Worm (Caenorhabditis elegans) whole organism, midembryonic: ENCODE measurements around the gene fbxb-104.
A peak's percentile ranks its signal among the peaks of the same experiment; 100 is the strongest.
"Not testable (repeated sequence)": the region's sequence is repeated elsewhere in the genome, so short reads cannot be mapped to it uniquely, and the experiment has no call there.

Experiments used
- T22C8.4 ChIP-seq: fragments of 200-800 bp; sonication (Bioruptor generic); IDR thresholded peaks from 2 replicates; pipeline ENCODE4 v1.3.6; 2022; ENCODE audit warnings: missing genetic modification characterization, missing compliant biosample characterization
- cog-1 ChIP-seq: sonication (generic microtip); optimal IDR thresholded peaks from 2 replicates; lab custom pipeline; 2016; ENCODE audit warnings: missing genetic modification characterization, missing compliant biosample characterization
- flt-1 ChIP-seq: fragments of 200-800 bp; sonication (Bioruptor generic); IDR thresholded peaks from 2 replicates; pipeline ENCODE4 v1.3.6; 2022; ENCODE audit warnings: missing genetic modification characterization, missing compliant biosample characterization
- klf-2 ChIP-seq: fragments of 200-800 bp; sonication (Bioruptor generic); conservative IDR thresholded peaks from 2 replicates; pipeline ENCODE4 v1.3.6; 2022; ENCODE audit warnings: missing genetic modification reagents, missing genetic modification characterization, missing compliant biosample characterization
- med-1 ChIP-seq: sonication (generic microtip); optimal IDR thresholded peaks from 2 replicates; lab custom pipeline; 2017; ENCODE audit warnings: missing genetic modification characterization, mild to moderate bottlenecking, missing compliant biosample characterization, antibody characterized with exemption, missing genetic modification reagents; ENCODE audit not compliant: insufficient read depth
- ref-1 ChIP-seq: fragments of 200-800 bp; sonication (Bioruptor generic); conservative IDR thresholded peaks from 2 replicates; pipeline ENCODE4 v1.3.6; 2022; ENCODE audit warnings: missing genetic modification reagents, missing genetic modification characterization, missing compliant biosample characterization
- tab-1 ChIP-seq: fragments of 200-800 bp; sonication (Bioruptor generic); IDR thresholded peaks from 2 replicates; pipeline ENCODE4 v1.3.6; 2022; ENCODE audit warnings: missing genetic modification characterization, missing compliant biosample characterization
- ztf-23 ChIP-seq: fragments of 200-800 bp; sonication (Bioruptor generic); IDR thresholded peaks from 2 replicates; pipeline ENCODE4 v1.3.6; 2022; ENCODE audit warnings: missing genetic modification reagents, missing genetic modification characterization, missing compliant biosample characterization
- ztf-29 ChIP-seq: fragments of 200-800 bp; sonication (Bioruptor generic); IDR thresholded peaks from 2 replicates; pipeline ENCODE4 v1.3.6; 2022; ENCODE audit warnings: missing genetic modification reagents, missing genetic modification characterization, missing compliant biosample characterization

Gene fbxb-104

DNA sequence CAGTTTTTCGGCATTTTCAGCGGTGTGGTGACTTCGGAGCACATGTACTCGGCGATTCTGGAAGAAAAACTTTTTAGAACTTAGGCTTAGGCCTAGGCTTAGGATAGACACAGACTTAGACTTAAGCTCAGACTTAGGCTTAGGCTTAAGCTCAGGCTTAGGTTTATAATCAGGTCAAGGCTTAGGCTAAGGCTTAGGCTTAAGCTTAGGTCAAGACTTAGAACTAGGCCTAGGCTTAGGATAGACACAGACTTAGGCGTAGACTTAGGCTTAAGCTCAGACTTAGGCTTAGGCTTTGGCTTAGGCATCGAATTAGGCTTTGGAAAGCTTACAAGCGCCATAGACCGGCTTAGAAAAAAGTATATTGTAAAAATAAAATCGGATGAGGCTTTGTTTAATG lies 535 bp downstream of the fbxb-104 start:
- 0 out of 2 replicates have a peak, but pooled peaks have one; percentile 13 for TF ChIP-seq ztf-29
- no peak for TF ChIP-seq flt-1 (GFP tag; lab: Robert Waterston, UW)
- no peak for TF ChIP-seq med-1

DNA sequence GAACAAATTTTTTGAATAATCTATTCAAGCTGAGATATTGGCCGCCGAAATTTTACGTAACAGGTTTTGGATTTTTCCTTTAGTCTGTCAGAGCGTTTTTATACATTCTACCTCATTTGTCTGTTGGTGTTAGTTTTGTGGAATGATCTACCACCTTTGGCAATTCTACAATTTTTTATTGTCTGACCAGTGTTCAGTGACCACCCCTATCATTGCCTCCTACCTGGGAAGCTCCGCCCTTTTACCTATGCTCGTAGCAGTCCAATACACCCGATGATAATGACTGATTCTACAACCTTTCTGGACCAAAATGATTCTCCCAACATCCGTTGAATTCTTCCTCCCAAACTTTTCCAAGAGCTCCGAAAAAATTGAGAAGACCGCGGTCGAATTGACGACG lies 3.3 kb downstream of the fbxb-104 start, which contains the start of gene sdz-32:
Gene sdz-32, plus strand, starts transcription at position 301 of the 400 bp plus-strand sequence.
- TF ChIP-seq klf-2 (no peak), ztf-23 (GFP tag; lab: Robert Waterston, UW) (no peak), med-1 (no peak), T22C8.4 (GFP tag; lab: Robert Waterston, UW) (no peak)

DNA sequence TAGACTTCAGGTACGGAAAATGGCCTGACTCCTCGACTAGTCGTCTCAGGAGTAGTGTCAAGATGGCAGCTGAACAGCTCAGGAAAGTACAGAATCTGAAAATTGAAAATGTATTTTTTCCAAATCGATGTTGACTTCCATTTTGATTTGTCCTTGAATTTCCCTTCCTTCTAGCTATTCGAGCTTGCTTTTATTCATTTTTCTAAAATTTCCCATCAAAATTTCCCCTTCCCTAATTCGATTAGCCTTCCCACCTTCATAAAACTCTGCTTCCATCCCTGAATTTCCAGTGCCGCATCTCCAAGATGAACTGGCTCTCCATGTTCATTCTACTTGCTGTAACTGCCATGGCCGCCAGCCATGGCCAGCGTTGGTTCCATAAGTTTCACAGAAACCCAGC lies 4.3 kb downstream of the fbxb-104 start, which contains the start of gene Y49F6B.6:
Gene Y49F6B.6, plus strand, starts transcription at position 301 of the 400 bp plus-strand sequence.
- TF ChIP-seq ztf-23 (GFP tag; lab: Robert Waterston, UW), result no peak
- TF ChIP-seq med-1, result no peak
- TF ChIP-seq flt-1 (GFP tag; lab: Robert Waterston, UW), result no peak
- no peak for TF ChIP-seq T22C8.4 (GFP tag; lab: Robert Waterston, UW)
- TF ChIP-seq cog-1 (tag; lab: Kevin White, UChicago), result no peak
- TF ChIP-seq klf-2, result no peak
- TF ChIP-seq ztf-29, result no peak
- no peak for TF ChIP-seq ref-1 (GFP tag; lab: Robert Waterston, UW)
- TF ChIP-seq tab-1 (GFP tag; lab: Robert Waterston, UW), result no peak

DNA sequence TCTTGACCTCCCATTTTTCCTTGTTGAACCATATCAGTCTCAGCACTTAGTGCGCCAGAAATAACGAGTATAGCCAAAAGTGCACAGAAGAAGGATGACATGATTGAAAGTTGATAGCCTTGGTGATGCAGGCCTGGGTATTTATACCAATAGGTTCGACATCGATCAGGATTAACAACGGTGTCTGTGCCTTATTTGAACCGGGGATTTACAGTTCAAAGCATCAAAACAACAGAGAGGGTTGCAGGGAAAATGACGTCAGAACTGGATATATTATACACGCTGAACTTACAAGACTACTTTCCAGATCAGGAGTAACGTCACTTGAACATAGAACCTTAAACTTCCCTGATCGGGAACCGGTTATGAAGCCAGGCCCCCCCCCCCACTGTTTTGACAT lies 4.8 kb downstream of the fbxb-104 start, which contains the start of gene Y49F6B.12:
Gene Y49F6B.12, minus strand, starts transcription at position 101 of the 400 bp plus-strand sequence.
- TF ChIP-seq T22C8.4 (GFP tag; lab: Robert Waterston, UW) (no peak), flt-1 (GFP tag; lab: Robert Waterston, UW) (no peak), med-1 (no peak), tab-1 (GFP tag; lab: Robert Waterston, UW) (no peak), ztf-29 (no peak), ztf-23 (GFP tag; lab: Robert Waterston, UW) (no peak), klf-2 (no peak), ref-1 (GFP tag; lab: Robert Waterston, UW) (no peak), cog-1 (tag; lab: Kevin White, UChicago) (no peak)

DNA sequence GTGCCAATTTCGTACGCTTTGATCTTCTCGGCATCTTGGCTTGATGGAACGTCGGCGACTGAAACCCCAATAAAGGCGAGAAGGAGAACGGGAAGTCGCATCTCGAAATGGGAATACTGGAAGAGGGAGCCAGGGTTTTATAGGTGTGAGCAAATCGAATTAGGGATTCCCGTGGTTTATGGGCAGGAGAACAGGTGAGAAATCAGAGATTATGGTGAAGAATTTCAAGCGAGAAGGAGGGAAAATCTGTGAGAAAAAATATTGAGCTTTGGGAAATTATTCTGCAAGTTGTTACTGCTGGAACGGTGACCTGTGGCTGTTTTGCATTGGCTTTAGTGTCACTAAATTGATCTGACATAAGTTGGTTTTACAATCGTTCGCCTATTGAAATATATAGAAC lies 5.5 kb downstream of the fbxb-104 start, which contains the start of gene Y49F6B.13:
Gene Y49F6B.13, minus strand, starts transcription at position 101 of the 400 bp plus-strand sequence.
- TF ChIP-seq med-1, result no peak
- no peak for TF ChIP-seq ref-1 (GFP tag; lab: Robert Waterston, UW)
- no peak for TF ChIP-seq ztf-29
- no peak for TF ChIP-seq klf-2
- TF ChIP-seq cog-1 (tag; lab: Kevin White, UChicago), result no peak
- TF ChIP-seq flt-1 (GFP tag; lab: Robert Waterston, UW), result no peak
- no peak for TF ChIP-seq ztf-23 (GFP tag; lab: Robert Waterston, UW)
- no peak for TF ChIP-seq T22C8.4 (GFP tag; lab: Robert Waterston, UW)
- no peak for TF ChIP-seq tab-1 (GFP tag; lab: Robert Waterston, UW)

DNA sequence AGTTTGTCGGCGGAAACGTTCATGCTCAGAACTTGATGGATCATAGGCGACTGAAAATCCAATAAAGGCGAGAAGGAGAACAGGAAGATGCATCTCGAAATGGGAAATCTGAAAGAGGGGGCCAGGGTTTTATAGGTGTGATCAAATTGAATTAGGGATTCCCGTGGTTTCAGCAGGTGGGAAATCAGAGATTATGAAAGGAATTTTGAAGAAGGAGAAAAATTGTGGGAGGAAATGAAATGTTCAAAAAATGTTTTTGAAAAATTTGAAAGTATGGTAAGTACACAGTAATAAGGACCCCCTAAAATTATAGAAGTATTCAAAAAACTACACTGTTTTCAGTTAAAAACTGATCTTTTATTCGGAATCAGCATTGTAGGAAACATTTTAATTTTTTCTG lies 6.5 kb downstream of the fbxb-104 start, which contains the start of gene Y49F6B.20:
Gene Y49F6B.20, minus strand, starts transcription at position 101 of the 400 bp plus-strand sequence.
- TF ChIP-seq ztf-29 (no peak), med-1 (no peak), cog-1 (tag; lab: Kevin White, UChicago) (no peak)

DNA sequence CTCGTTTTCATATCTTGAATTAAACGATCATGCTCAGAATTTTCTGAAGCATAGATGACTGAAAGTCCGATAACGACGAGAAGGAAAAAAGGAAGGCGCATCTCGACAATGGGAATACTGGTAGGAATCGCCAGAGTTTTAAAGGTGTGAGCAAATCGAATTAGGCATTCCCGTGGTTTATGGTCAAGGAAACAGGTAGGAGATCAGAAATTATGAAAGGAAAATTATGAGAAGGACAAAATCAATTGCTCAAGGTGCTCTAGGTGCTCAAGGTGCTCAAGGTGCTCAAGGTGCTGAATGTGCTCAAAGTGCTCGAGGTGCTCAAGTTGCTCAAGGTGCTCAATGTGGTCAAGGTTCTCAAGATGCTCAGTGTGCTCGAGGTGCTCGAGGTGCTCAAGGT lies 12.5 kb downstream of the fbxb-104 start, which contains the start of gene C16C8.10:
Gene C16C8.10, minus strand, starts transcription at position 101 of the 400 bp plus-strand sequence.
- TF ChIP-seq cog-1 (tag; lab: Kevin White, UChicago); klf-2; med-1: not testable (repeated sequence)

DNA sequence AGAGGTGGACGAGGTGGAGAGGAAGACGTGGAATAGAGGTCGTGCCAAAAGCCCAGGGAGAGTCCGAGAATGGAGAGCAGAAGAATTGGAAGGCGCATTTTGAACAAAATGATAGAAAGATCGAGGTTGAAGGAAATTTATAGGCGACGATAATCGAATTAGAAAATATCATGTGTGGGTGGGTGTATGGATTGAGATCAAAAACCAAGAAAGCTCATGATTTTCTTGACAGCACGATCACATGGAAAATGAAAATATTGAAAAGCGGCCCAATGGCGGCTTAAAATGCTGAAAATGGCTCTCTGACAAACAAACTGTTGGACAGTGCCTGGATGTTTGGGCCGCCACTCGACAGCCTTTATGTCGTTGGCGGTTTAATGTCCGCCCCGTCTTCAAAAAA lies 14.0 kb downstream of the fbxb-104 start, which contains the start of gene C16C8.9:
Gene C16C8.9, minus strand, starts transcription at position 101 of the 400 bp plus-strand sequence.
- TF ChIP-seq flt-1 (GFP tag; lab: Robert Waterston, UW) (no peak), tab-1 (GFP tag; lab: Robert Waterston, UW) (no peak), klf-2 (no peak), ztf-23 (GFP tag; lab: Robert Waterston, UW) (no peak), med-1 (no peak), cog-1 (tag; lab: Kevin White, UChicago) (no peak), ztf-29 (no peak), ref-1 (GFP tag; lab: Robert Waterston, UW) (no peak), T22C8.4 (GFP tag; lab: Robert Waterston, UW) (no peak)

DNA sequence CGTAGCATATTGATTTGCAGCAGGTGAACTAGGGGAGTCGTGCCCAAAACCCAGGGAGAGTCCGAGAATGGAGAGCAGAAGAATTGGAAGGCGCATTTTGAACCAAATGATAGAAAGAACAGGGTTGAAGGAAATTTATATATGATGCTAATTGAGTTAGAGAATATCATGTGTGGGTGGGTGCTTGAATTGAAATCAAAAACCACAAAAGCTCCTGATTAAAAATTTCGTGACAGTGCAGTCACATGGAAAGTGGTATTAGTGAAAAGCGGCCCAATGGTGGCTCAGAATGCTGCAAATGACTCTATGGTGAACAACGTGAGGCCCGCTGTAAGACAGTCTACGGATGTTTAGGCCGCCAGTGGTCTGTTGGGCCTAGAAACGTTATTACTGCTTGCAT lies 15.5 kb downstream of the fbxb-104 start, which contains the start of gene C16C8.8:
Gene C16C8.8, minus strand, starts transcription at position 101 of the 400 bp plus-strand sequence.
- TF ChIP-seq ztf-29 (no peak), tab-1 (GFP tag; lab: Robert Waterston, UW) (no peak)

DNA sequence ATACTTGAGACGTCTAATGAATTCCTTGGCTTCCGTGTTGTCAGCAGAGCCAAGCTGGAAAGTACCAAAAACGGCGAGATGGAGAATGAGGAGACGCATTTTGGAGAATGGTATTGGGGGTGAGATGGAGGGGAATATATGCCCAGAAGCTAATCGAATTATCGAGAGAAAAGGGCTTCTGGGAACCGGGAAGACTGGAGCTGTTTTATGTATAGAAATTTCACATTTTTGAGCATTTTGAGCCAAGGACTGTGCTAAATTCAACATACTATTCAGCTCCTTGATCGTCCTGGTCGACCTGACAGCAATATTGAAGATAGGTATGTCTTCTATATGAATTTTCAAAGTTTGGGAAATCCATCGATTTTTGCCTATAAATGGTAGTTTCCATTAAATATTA lies 17.0 kb downstream of the fbxb-104 start, which contains the start of gene C16C8.7:
Gene C16C8.7, minus strand, starts transcription at position 101 of the 400 bp plus-strand sequence.
- TF ChIP-seq tab-1 (GFP tag; lab: Robert Waterston, UW), result no peak
- no peak for TF ChIP-seq ztf-23 (GFP tag; lab: Robert Waterston, UW)
- no peak for TF ChIP-seq med-1
- no peak for TF ChIP-seq ref-1 (GFP tag; lab: Robert Waterston, UW)
- no peak for TF ChIP-seq cog-1 (tag; lab: Kevin White, UChicago)
- no peak for TF ChIP-seq T22C8.4 (GFP tag; lab: Robert Waterston, UW)
- no peak for TF ChIP-seq klf-2
- TF ChIP-seq ztf-29, result no peak

DNA sequence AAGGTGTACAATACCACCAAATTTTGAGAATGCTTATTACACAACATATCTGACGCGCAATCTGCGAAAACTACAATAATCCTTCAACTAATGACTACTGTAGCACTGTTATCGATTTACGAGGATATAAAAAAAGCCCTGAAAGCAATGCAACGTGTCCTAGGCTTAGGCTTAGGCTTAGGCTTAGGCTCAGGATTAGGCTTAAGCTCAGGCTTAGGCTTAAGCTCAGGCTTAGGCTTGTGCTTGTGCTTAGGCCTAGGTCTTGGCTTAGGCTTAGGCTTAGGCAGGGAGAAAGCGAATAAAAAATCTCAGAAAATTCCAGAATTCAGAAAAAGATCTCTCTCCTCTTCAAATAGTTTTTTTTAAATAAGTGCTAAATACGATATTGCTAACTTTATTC lies 17.9 kb downstream of the fbxb-104 start:
- no peak for TF ChIP-seq med-1
- no peak for TF ChIP-seq flt-1 (GFP tag; lab: Robert Waterston, UW)
- no peak for TF ChIP-seq T22C8.4 (GFP tag; lab: Robert Waterston, UW)
- TF ChIP-seq ztf-23 (GFP tag; lab: Robert Waterston, UW), result no peak
- TF ChIP-seq ref-1 (GFP tag; lab: Robert Waterston, UW), result no peak
- no peak for TF ChIP-seq klf-2
- no peak for TF ChIP-seq cog-1 (tag; lab: Kevin White, UChicago)
- no peak for TF ChIP-seq tab-1 (GFP tag; lab: Robert Waterston, UW)
- TF ChIP-seq ztf-29, result no peak
